Fruit fly (Drosophila melanogaster) Kc167 (cell line): ENCODE data around the gene Polr2J.

Experiments
- Myc ChIP-seq: fragments of >200 bp; optimal IDR thresholded peaks from 2 replicates; lab custom pipeline; 2017; ENCODE audit warnings: missing external identifiers
- Sin3A ChIP-seq: fragments of >200 bp; optimal IDR thresholded peaks from 2 replicates; lab custom pipeline; 2018; ENCODE audit warnings: missing external identifiers
- psq ChIP-seq: fragments of >200 bp; optimal IDR thresholded peaks from 2 replicates; lab custom pipeline; 2017; ENCODE audit warnings: missing external identifiers

DNA sequence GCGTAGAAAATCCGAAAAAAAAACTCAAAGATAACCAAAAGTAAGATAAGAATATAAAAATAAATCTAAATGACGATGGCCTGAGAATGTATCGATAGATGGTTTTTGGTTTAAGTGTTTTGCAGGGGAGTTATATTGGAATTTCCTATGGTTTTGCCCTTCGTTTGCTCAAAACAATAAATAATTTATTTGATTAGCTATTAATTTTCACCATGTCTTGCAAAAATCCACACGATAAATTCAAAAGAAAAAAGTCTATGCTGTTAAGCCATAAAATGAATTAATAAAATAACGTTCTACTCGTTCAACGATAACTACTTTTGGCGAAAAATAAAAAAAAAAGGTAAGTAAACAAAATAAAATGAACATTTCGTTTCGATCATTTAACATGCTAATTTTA is 36.9 kb upstream of the Polr2J start:
- no peak for TF ChIP-seq psq (lab: Kevin White, UChicago)
- TF ChIP-seq Sin3A (lab: Kevin White, UChicago), result no peak
- no peak for TF ChIP-seq Myc (lab: Kevin White, UChicago)
